Worm (Caenorhabditis elegans): ENCODE data around the gene C44C10.5.

- TF ChIP-seq nhr-12 (tag; optimal IDR thresholded peaks at IDR 0.05), result no peak
- no peak for TF ChIP-seq jun-1 (tag; optimal IDR thresholded peaks at IDR 0.05)
- no peak for TF ChIP-seq ztf-11 (tag; optimal IDR thresholded peaks at IDR 0.05)
- TF ChIP-seq nfya-1 (tag; optimal IDR thresholded peaks at IDR 0.05; ENCODE audit: insufficient read depth), result no peak
- no peak for TF ChIP-seq unc-39 (tag; optimal IDR thresholded peaks at IDR 0.05)
- no peak for TF ChIP-seq nhr-11 (tag; optimal IDR thresholded peaks at IDR 0.05)
- TF ChIP-seq nhr-76 (tag; optimal IDR thresholded peaks at IDR 0.05), result no peak
- no peak for TF ChIP-seq nhr-25 (tag; optimal IDR thresholded peaks at IDR 0.05)
- no peak for TF ChIP-seq nhr-237 (tag; optimal IDR thresholded peaks at IDR 0.05)
- TF ChIP-seq elt-3 (tag; optimal IDR thresholded peaks at IDR 0.05), result no peak
- TF ChIP-seq nhr-77 (tag; optimal IDR thresholded peaks at IDR 0.05), result no peak
- no peak for TF ChIP-seq pha-4 (tag; optimal IDR thresholded peaks at IDR 0.05)
These were observed 2.5 kb upstream of the C44C10.5 start, which contains the start of gene C44C10.7 for ce11 chrX:11687836-11688319.

Measured in whole organism, L3 larva.